Fruit fly (Drosophila melanogaster): Measurements from ENCODE around the gene CG17568.
A peak's percentile ranks its signal among the peaks of the same experiment; 100 is the strongest.

Gene CG17568

DNA sequence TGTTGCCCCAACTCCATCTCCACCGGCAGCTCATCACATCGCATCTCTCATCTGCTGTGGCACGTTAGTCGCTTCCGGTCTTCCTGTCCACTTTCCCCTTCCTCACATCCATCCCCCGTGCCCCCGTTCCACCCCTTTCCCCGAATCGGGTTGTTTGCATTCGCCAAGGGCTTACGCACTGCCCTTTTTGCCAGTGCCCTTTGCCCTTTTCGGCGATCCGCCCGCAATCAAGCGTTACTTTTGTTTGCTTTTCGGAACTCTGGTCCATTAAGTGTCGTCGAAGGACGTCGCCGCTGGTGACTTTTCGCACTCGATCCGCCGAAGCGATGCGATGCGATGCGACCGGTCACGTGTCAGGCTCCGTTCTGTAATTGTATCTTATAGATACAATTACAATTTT, 40.8 kb upstream of the CG17568 start:
- TF ChIP-seq rn (GFP tag; IDR thresholded peaks at IDR 0.05) (no peak), fd96Ca (GFP tag; IDR thresholded peaks at IDR 0.05) (no peak), CG4496 (GFP tag; IDR thresholded peaks at IDR 0.05) (no peak), CG13204 (GFP tag; optimal IDR thresholded peaks at IDR 0.05) (no peak), gl (tag; optimal IDR thresholded peaks at IDR 0.05) (no peak), CG14655 (GFP tag; optimal IDR thresholded peaks at IDR 0.05) (no peak)

DNA sequence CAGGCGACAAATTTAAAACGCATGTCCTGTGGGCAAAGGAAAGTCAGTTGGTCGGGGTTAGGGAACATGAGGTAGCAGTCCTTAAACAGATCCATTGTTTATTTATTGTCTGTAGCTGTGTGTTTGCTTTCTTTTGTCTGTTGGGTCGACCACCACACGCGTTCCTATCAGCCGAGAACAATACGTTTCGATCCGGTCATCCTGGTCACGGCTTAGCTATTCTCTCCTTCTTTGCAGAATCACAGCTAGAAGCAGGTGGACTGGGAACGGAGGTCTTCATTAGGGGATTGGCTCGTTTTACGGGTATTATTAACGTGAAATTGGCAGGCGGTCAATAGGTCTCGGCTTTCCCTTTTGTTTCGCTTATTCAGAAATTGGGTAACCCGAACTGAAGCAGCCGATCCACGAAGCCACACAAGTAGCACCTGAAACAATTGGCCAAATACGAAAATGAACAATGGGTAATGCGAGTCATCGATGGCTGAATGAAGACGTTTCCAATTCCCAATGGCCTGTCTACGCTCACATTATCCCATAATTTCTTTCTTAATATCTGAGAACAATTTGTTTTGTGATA, 38.6 kb upstream of the CG17568 start:
- TF ChIP-seq Pif1B (GFP tag; optimal IDR thresholded peaks at IDR 0.05): no peak
- no peak for TF ChIP-seq fd96Ca (GFP tag; IDR thresholded peaks at IDR 0.05)
- no peak for TF ChIP-seq CG13204 (GFP tag; optimal IDR thresholded peaks at IDR 0.05)
- no peak for TF ChIP-seq rn (GFP tag; IDR thresholded peaks at IDR 0.05)
- TF ChIP-seq CG34367 (tag; optimal IDR thresholded peaks at IDR 0.05): no peak
- no peak for TF ChIP-seq CG10348 (GFP tag; IDR thresholded peaks at IDR 0.05)
- no peak for TF ChIP-seq CG8301 (tag; optimal IDR thresholded peaks at IDR 0.05)
- TF ChIP-seq gl (tag; optimal IDR thresholded peaks at IDR 0.05): no peak
- TF ChIP-seq CG9948 (tag; optimal IDR thresholded peaks at IDR 0.05): no peak
- no peak for TF ChIP-seq CG12605 (GFP tag; IDR thresholded peaks at IDR 0.05)
- no peak for TF ChIP-seq D1 (tag; optimal IDR thresholded peaks at IDR 0.05)
- no peak for TF ChIP-seq CG4496 (GFP tag; IDR thresholded peaks at IDR 0.05)
- no peak for TF ChIP-seq CG15710 (tag; optimal IDR thresholded peaks at IDR 0.05)
- TF ChIP-seq Pif1A (GFP tag; optimal IDR thresholded peaks at IDR 0.05): no peak
- TF ChIP-seq CG14655 (GFP tag; optimal IDR thresholded peaks at IDR 0.05): no peak
- TF ChIP-seq Snoo (tag; optimal IDR thresholded peaks at IDR 0.05): no peak
- TF ChIP-seq EcR (GFP tag; optimal IDR thresholded peaks at IDR 0.05): no peak
- TF ChIP-seq CG32121 (GFP tag; IDR thresholded peaks at IDR 0.05): no peak

DNA sequence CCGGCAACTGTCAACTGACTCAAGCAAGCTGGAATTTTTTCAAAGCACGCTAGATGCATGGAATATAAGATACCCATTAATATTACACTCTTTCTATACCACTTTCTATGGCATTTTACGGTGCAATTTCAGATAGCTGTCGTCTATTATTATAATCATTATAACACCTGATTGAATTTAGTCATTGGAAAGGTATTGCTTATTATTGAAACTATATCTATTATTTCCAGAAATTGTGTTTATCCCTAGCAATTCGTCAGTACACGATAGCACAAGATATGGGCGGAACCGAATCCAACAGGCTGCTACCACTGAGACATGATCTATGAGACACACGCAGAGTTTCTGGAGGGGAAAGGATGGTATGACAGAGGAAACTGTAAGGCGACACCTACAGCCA, 38.0 kb upstream of the CG17568 start:
- TF ChIP-seq gl (tag; optimal IDR thresholded peaks at IDR 0.05) (no peak), Snoo (tag; optimal IDR thresholded peaks at IDR 0.05) (no peak), CG14655 (GFP tag; optimal IDR thresholded peaks at IDR 0.05) (no peak), EcR (GFP tag; optimal IDR thresholded peaks at IDR 0.05) (no peak), Pif1B (GFP tag; optimal IDR thresholded peaks at IDR 0.05) (no peak), CG9948 (tag; optimal IDR thresholded peaks at IDR 0.05) (no peak), CG32121 (GFP tag; IDR thresholded peaks at IDR 0.05) (no peak), CG34367 (tag; optimal IDR thresholded peaks at IDR 0.05) (no peak), CG10348 (GFP tag; IDR thresholded peaks at IDR 0.05) (no peak), CG8159 (tag; optimal IDR thresholded peaks at IDR 0.05) (no peak)

DNA sequence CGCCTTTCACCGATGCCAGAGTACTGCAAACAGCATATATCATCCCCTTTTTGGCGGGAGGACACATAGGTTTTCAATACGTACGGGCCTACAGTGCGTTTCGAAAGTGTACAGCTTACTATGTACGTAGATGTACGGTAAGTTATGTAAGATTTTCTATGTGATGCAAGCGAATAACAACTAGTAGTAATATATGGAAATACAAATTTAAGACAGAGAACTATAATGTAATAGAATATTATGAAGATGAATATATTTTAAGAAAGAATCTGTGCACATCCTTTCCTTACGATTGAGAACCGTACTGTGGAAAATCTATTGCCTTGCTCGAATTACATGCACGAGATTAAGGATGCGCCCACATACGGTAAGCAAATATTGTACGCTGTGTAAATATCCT, 36.4 kb upstream of the CG17568 start:
- TF ChIP-seq CG15710 (tag; optimal IDR thresholded peaks at IDR 0.05) (no peak), CG14655 (GFP tag; optimal IDR thresholded peaks at IDR 0.05) (no peak), Ets98B (GFP tag; IDR thresholded peaks at IDR 0.05) (no peak), CG10348 (GFP tag; IDR thresholded peaks at IDR 0.05) (no peak), CG12605 (GFP tag; IDR thresholded peaks at IDR 0.05) (no peak), CG9948 (tag; optimal IDR thresholded peaks at IDR 0.05) (no peak), CG34367 (tag; optimal IDR thresholded peaks at IDR 0.05) (no peak), CG32121 (GFP tag; IDR thresholded peaks at IDR 0.05) (no peak)

DNA sequence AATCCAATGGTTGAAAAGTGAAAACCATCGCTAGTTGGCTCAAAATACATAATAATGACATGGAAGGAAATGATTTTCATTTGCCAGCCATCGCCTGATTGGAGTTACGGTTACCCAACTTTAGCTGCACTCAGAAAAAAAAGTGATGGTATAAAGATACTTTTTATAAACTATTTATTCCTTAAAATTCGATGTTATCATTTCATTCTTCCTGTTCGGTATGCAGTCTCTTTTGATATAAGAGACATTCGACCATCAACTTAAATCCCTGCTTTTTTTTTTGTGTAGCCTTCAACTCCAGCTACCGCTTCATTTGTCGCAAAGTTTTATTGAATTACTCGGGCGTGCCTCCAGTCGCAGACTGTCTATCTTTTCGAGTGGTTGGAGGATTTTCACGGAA, 30.9 kb upstream of the CG17568 start:
- no peak for TF ChIP-seq rn (GFP tag; IDR thresholded peaks at IDR 0.05)
- no peak for TF ChIP-seq gl (tag; optimal IDR thresholded peaks at IDR 0.05)
- no peak for TF ChIP-seq D1 (tag; optimal IDR thresholded peaks at IDR 0.05)
- TF ChIP-seq Pif1A (GFP tag; optimal IDR thresholded peaks at IDR 0.05): no peak
- no peak for TF ChIP-seq CG14655 (GFP tag; optimal IDR thresholded peaks at IDR 0.05)
- TF ChIP-seq Pif1B (GFP tag; optimal IDR thresholded peaks at IDR 0.05): no peak
- no peak for TF ChIP-seq CG34367 (tag; optimal IDR thresholded peaks at IDR 0.05)
- TF ChIP-seq CG10348 (GFP tag; IDR thresholded peaks at IDR 0.05): no peak
- no peak for TF ChIP-seq CG32121 (GFP tag; IDR thresholded peaks at IDR 0.05)

DNA sequence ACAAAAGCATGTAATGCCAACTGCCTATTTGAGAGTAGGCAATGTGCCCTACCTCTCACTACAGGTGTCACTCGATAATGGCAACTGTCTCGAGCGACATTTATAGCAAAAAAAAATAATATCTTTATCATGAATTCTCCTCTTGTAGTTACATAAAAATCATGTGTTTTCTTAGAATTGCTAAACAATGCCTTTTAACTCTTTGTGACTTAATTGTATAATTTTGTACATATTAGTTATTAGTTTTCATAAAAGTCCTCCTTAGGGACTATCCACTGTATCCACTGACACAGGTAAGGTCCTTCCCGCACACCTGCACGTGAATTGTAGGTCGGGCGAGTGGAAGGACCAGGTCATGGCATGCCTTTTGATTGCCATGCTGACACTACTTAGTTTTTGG, 27.4 kb upstream of the CG17568 start:
- TF ChIP-seq CG8301 (tag; optimal IDR thresholded peaks at IDR 0.05) (no peak), CG4496 (GFP tag; IDR thresholded peaks at IDR 0.05) (no peak), Pif1B (GFP tag; optimal IDR thresholded peaks at IDR 0.05) (no peak), CG13204 (GFP tag; optimal IDR thresholded peaks at IDR 0.05) (no peak), CG8159 (tag; optimal IDR thresholded peaks at IDR 0.05) (no peak), D1 (tag; optimal IDR thresholded peaks at IDR 0.05) (no peak), rn (GFP tag; IDR thresholded peaks at IDR 0.05) (no peak), CG14655 (GFP tag; optimal IDR thresholded peaks at IDR 0.05) (no peak), CG17806 (tag; optimal IDR thresholded peaks at IDR 0.05) (no peak), CG12605 (GFP tag; IDR thresholded peaks at IDR 0.05) (no peak), Ets98B (GFP tag; IDR thresholded peaks at IDR 0.05) (no peak), fd96Ca (GFP tag; IDR thresholded peaks at IDR 0.05) (no peak), CG15710 (tag; optimal IDR thresholded peaks at IDR 0.05) (no peak)

DNA sequence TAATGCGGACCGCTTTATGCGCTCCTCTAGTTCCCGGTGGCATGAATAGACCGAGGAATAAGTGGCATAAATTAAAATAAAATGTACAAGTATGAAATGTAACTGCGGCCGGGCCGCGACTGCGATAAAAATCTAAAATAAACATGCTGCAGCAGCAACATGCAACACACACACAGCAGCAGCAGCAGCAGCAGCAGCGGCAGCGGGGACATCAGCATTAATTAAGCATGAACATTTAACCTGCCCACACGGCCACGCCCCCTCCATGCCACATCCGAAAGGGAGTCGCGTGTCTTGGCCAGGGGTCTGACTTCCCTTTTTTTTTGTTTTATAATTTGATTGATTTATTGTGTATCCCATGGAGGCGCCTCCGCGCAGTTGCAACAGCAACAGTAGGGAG, 23.0 kb upstream of the CG17568 start:
- TF ChIP-seq CG13204 (GFP tag; optimal IDR thresholded peaks at IDR 0.05): peak; percentile 22
- no peak for TF ChIP-seq fd96Ca (GFP tag; IDR thresholded peaks at IDR 0.05)
